Worm (Caenorhabditis elegans) whole organism, L2 larva: ENCODE results near the gene C09B9.1.

ENCODE experiments used
- F13H6.1 ChIP-seq: sonication (generic microtip); optimal IDR thresholded peaks from 2 replicates; lab custom pipeline; 2016; ENCODE audit warnings: missing genetic modification characterization, missing compliant biosample characterization
- dmd-4 ChIP-seq: sonication (generic microtip); optimal IDR thresholded peaks from 2 replicates; lab custom pipeline; 2017; ENCODE audit warnings: missing biosample characterization, missing genetic modification characterization
- lin-39 ChIP-seq: fragments of 150-350 bp; optimal IDR thresholded peaks from 2 replicates; lab custom pipeline; 2014; ENCODE audit warnings: missing biosample characterization, missing genetic modification reagents, missing genetic modification characterization
- nhr-237 ChIP-seq: fragments of 150-350 bp; optimal IDR thresholded peaks from 2 replicates; lab custom pipeline; 2014; ENCODE audit warnings: missing biosample characterization, missing genetic modification characterization
- zag-1 ChIP-seq: fragments of 150-350 bp; optimal IDR thresholded peaks from 2 replicates; lab custom pipeline; 2014; ENCODE audit warnings: missing biosample characterization, missing genetic modification characterization

- TF ChIP-seq lin-39: no peak
- TF ChIP-seq dmd-4 (tag; lab: Kevin White, UChicago): no peak
- no peak for TF ChIP-seq nhr-237 (tag; lab: Kevin White, UChicago)
- no peak for TF ChIP-seq zag-1 (tag; lab: Kevin White, UChicago)
- no peak for TF ChIP-seq F13H6.1 (tag; lab: Kevin White, UChicago)
Observed at ce11 chrIV:5005154-5005553, 32.4 kb upstream of the C09B9.1 start.
